Fruit fly (Drosophila melanogaster) whole organism, adult: ENCODE measurements around the gene Hrb98DE.

Experiments used
- CG11617 ChIP-seq: fragments of 200-800 bp; sonication (Bioruptor generic); optimal IDR thresholded peaks from 2 replicates; lab custom pipeline; 2017; ENCODE audit warnings: mild to moderate bottlenecking, missing biosample characterization, missing genetic modification reagents, missing genetic modification characterization
- CG12768 ChIP-seq: fragments of 200-800 bp; sonication (Bioruptor generic); optimal IDR thresholded peaks from 2 replicates; lab custom pipeline; 2017; ENCODE audit warnings: missing biosample characterization, missing genetic modification characterization, mild to moderate bottlenecking, moderate library complexity, missing genetic modification reagents
- CG14711 ChIP-seq: fragments of 200-800 bp; sonication (Bioruptor generic); optimal IDR thresholded peaks from 2 replicates; lab custom pipeline; 2018; ENCODE audit warnings: missing biosample characterization, mild to moderate bottlenecking, missing genetic modification characterization, moderate library complexity
- CG1620 ChIP-seq: fragments of 200-800 bp; sonication (Bioruptor generic); optimal IDR thresholded peaks from 2 replicates; lab custom pipeline; 2016; ENCODE audit warnings: missing biosample characterization, missing genetic modification characterization
- CG5204 ChIP-seq: fragments of 200-800 bp; sonication (Bioruptor generic); optimal IDR thresholded peaks from 2 replicates; lab custom pipeline; 2016; ENCODE audit warnings: missing biosample characterization, missing genetic modification characterization
- CG7101 ChIP-seq: fragments of 200-800 bp; sonication (Bioruptor generic); optimal IDR thresholded peaks from 2 replicates; lab custom pipeline; 2018; ENCODE audit warnings: missing biosample characterization, mild to moderate bottlenecking, missing genetic modification characterization, moderate library complexity
- Crg-1 ChIP-seq: fragments of 200-800 bp; sonication (Bioruptor generic); optimal IDR thresholded peaks from 2 replicates; lab custom pipeline; 2016; ENCODE audit warnings: missing biosample characterization, missing genetic modification characterization
- Mnt ChIP-seq: fragments of 200-800 bp; sonication (Bioruptor generic); optimal IDR thresholded peaks from 2 replicates; lab custom pipeline; 2016; ENCODE audit warnings: missing biosample characterization, mild to moderate bottlenecking, missing genetic modification characterization
- bab1 ChIP-seq: fragments of 200-800 bp; sonication (Bioruptor generic); optimal IDR thresholded peaks from 3 replicates; lab custom pipeline; 2019; ENCODE audit warnings: missing biosample characterization, mild to moderate bottlenecking, missing genetic modification characterization, moderate library complexity
- cnc ChIP-seq, 2 experiments: fragments of >200 bp; optimal IDR thresholded peaks; 2 replicates each; lab custom pipeline; 2017
- kay ChIP-seq: fragments of 200-800 bp; sonication (Bioruptor generic); peaks from one replicate; lab custom pipeline; 2016; ENCODE audit warnings: missing biosample characterization, missing genetic modification characterization, borderline replicate concordance
- ovo ChIP-seq: fragments of 200-800 bp; sonication (Bioruptor generic); optimal IDR thresholded peaks from 2 replicates; lab custom pipeline; 2016; ENCODE audit warnings: missing biosample characterization, missing genetic modification characterization
- pad ChIP-seq: fragments of 200-800 bp; sonication (Bioruptor generic); optimal IDR thresholded peaks from 3 replicates; lab custom pipeline; 2017; ENCODE audit warnings: missing biosample characterization, missing genetic modification characterization, mild to moderate bottlenecking, moderate library complexity, missing genetic modification reagents
- toe ChIP-seq: fragments of 200-800 bp; sonication (Bioruptor generic); optimal IDR thresholded peaks from 2 replicates; lab custom pipeline; 2016; ENCODE audit warnings: missing biosample characterization, missing genetic modification characterization

- no peak for TF ChIP-seq CG14711 (tag; lab: Kevin White, UChicago)
- TF ChIP-seq Mnt (GFP tag; lab: Kevin White, UChicago), result no peak
- no peak for TF ChIP-seq kay
- no peak for TF ChIP-seq ovo
- TF ChIP-seq Crg-1 (GFP tag; lab: Kevin White, UChicago), result no peak
- TF ChIP-seq CG7101, result no peak
- no peak for TF ChIP-seq CG5204 (GFP tag; lab: Kevin White, UChicago)
- no peak for TF ChIP-seq CG12768 (GFP tag; lab: Kevin White, UChicago)
- TF ChIP-seq CG1620 (GFP tag; lab: Kevin White, UChicago), result no peak
- TF ChIP-seq bab1, result no peak
- no peak for TF ChIP-seq cnc (optimal IDR thresholded peaks at IDR 0.05; lab: Kevin White, UChicago)
- TF ChIP-seq CG11617 (GFP tag; lab: Kevin White, UChicago), result no peak
- no peak for TF ChIP-seq toe
- no peak for TF ChIP-seq pad
Observed at dm6 chr3R:28594900-28595299, 4.7 kb upstream of the Hrb98DE start.
